Worm (Caenorhabditis elegans) whole organism, L1 larva: ENCODE data around the gene pho-5.
A peak's percentile ranks its signal among the peaks of the same experiment; 100 is the strongest.

ENCODE experiments used
- C04F5.9 ChIP-seq: sonication (generic microtip); optimal IDR thresholded peaks from 2 replicates; lab custom pipeline; 2016; ENCODE audit warnings: missing genetic modification characterization, missing compliant biosample characterization
- C16A3.4 ChIP-seq: fragments of 150-350 bp; optimal IDR thresholded peaks from 2 replicates; lab custom pipeline; 2014; ENCODE audit warnings: missing biosample characterization, missing genetic modification characterization
- aha-1 ChIP-seq: fragments of 150-350 bp; optimal IDR thresholded peaks from 2 replicates; lab custom pipeline; 2014; ENCODE audit warnings: missing biosample characterization, missing genetic modification characterization
- ama-1 ChIP-seq: fragments of 150-350 bp; optimal IDR thresholded peaks from 2 replicates; lab custom pipeline; 2014
- blmp-1 ChIP-seq: fragments of 150-350 bp; optimal IDR thresholded peaks from 2 replicates; lab custom pipeline; 2014; ENCODE audit warnings: missing biosample characterization, missing genetic modification characterization
- ceh-63 ChIP-seq: fragments of 200-800 bp; sonication (Bioruptor generic); optimal IDR thresholded peaks from 2 replicates; lab custom pipeline; 2018; ENCODE audit warnings: mild to moderate bottlenecking, missing genetic modification characterization, missing compliant biosample characterization
- ceh-8 ChIP-seq: fragments of 200-800 bp; sonication (Bioruptor generic); optimal IDR thresholded peaks from 2 replicates; lab custom pipeline; 2018; ENCODE audit warnings: mild to moderate bottlenecking, missing genetic modification characterization, moderate library complexity, missing compliant biosample characterization
- ceh-88 ChIP-seq: fragments of 200-800 bp; sonication (Bioruptor generic); IDR thresholded peaks from 2 replicates; pipeline ENCODE4 v1.3.6; 2022; ENCODE audit warnings: missing genetic modification characterization, missing compliant biosample characterization
- ceh-90 ChIP-seq: sonication (generic microtip); optimal IDR thresholded peaks from 2 replicates; lab custom pipeline; 2016; ENCODE audit warnings: missing genetic modification characterization, missing compliant biosample characterization
- ces-1 ChIP-seq: fragments of 150-350 bp; optimal IDR thresholded peaks from 2 replicates; lab custom pipeline; 2014; ENCODE audit warnings: missing biosample characterization, missing genetic modification reagents, missing genetic modification characterization
- dpl-1 ChIP-seq, 3 experiments: fragments of 150-350 bp in 2 of 3; sonication (generic microtip) in 1 of 3; optimal IDR thresholded peaks; 2 replicates each; lab custom pipeline; 2014 to 2017; ENCODE audit warnings: missing biosample characterization in 3 of 3, missing genetic modification characterization in 3 of 3, missing genetic modification reagents in 3 of 3
- dsc-1 ChIP-seq: sonication (generic microtip); optimal IDR thresholded peaks from 2 replicates; lab custom pipeline; 2016; ENCODE audit warnings: mild to moderate bottlenecking, missing genetic modification characterization, missing compliant biosample characterization
- efl-1 ChIP-seq, 4 experiments: fragments of 150-350 bp; optimal IDR thresholded peaks in 3 of 4; peaks in 1 of 4; 1 replicate in 1 of 4; 2 replicates in 3 of 4; lab custom pipeline; 2014; ENCODE audit warnings: missing biosample characterization in 2 of 4, missing genetic modification characterization in 2 of 4, missing genetic modification reagents in 2 of 4
- egl-13 ChIP-seq: sonication (generic microtip); optimal IDR thresholded peaks from 2 replicates; lab custom pipeline; 2016; ENCODE audit warnings: missing genotype, missing genetic modification reagents, missing genetic modification characterization, missing compliant biosample characterization
- egl-27 ChIP-seq, 2 experiments: fragments of 150-350 bp in 1 of 2; sonication (generic microtip); optimal IDR thresholded peaks; 3 replicates each; lab custom pipeline; 2017 to 2018; ENCODE audit warnings: missing biosample characterization in 2 of 2, missing genetic modification characterization in 2 of 2, missing genetic modification reagents in 2 of 2
- elt-3 ChIP-seq, 6 experiments: fragments of 150-350 bp in 1 of 6; sonication (generic microtip); optimal IDR thresholded peaks; 2 replicates each; lab custom pipeline; 2017 to 2018; ENCODE audit warnings: missing biosample characterization in 6 of 6, missing genetic modification characterization in 6 of 6, inconsistent platforms in 1 of 6
- ets-5 ChIP-seq: fragments of 200-800 bp; sonication (Bioruptor generic); IDR thresholded peaks from 2 replicates; pipeline ENCODE4 v1.3.6; 2022; ENCODE audit warnings: missing genetic modification characterization, missing compliant biosample characterization
- grh-1 ChIP-seq: fragments of 200-800 bp; sonication (Bioruptor generic); IDR thresholded peaks from 2 replicates; pipeline ENCODE4 v1.3.6; 2022; ENCODE audit warnings: missing genetic modification reagents, missing genetic modification characterization, missing compliant biosample characterization
- hlh-4 ChIP-seq: sonication (generic microtip); optimal IDR thresholded peaks from 2 replicates; lab custom pipeline; 2016; ENCODE audit warnings: mild to moderate bottlenecking, missing genetic modification characterization, missing compliant biosample characterization
- hpl-2 ChIP-seq: fragments of 150-350 bp; optimal IDR thresholded peaks from 2 replicates; lab custom pipeline; 2014; ENCODE audit warnings: missing biosample characterization, missing genetic modification reagents, missing genetic modification characterization
- irx-1 ChIP-seq: sonication (generic microtip); optimal IDR thresholded peaks from 2 replicates; lab custom pipeline; 2016; ENCODE audit warnings: missing genetic modification characterization, missing compliant biosample characterization
- isw-1 ChIP-seq: fragments of 200-800 bp; sonication (Bioruptor generic); IDR thresholded peaks from 2 replicates; pipeline ENCODE4 v1.3.6; 2022; ENCODE audit warnings: missing genetic modification characterization, missing compliant biosample characterization
- jun-1 ChIP-seq: fragments of 150-350 bp; optimal IDR thresholded peaks from 2 replicates; lab custom pipeline; 2014; ENCODE audit warnings: missing biosample characterization, missing genetic modification reagents, missing genetic modification characterization
- lin-14 ChIP-seq: fragments of 200-800 bp; sonication (Bioruptor generic); optimal IDR thresholded peaks from 2 replicates; lab custom pipeline; 2018; ENCODE audit warnings: mild to moderate bottlenecking, missing genetic modification characterization, moderate library complexity, missing compliant biosample characterization
- lin-15B ChIP-seq: fragments of 150-350 bp; sonication (generic microtip); optimal IDR thresholded peaks from 3 replicates; lab custom pipeline; 2014; ENCODE audit warnings: missing biosample characterization, missing genetic modification characterization
- lin-35 ChIP-seq, 2 experiments: fragments of 150-350 bp; optimal IDR thresholded peaks; 2 replicates each; lab custom pipeline; 2014; ENCODE audit warnings: missing biosample characterization in 2 of 2, missing genetic modification characterization in 2 of 2, missing genetic modification reagents in 2 of 2
- lin-39 ChIP-seq: fragments of 150-350 bp; optimal IDR thresholded peaks from 2 replicates; lab custom pipeline; 2014; ENCODE audit warnings: missing biosample characterization, missing genetic modification reagents, missing genetic modification characterization
- mef-2 ChIP-seq: fragments of 150-350 bp; optimal IDR thresholded peaks from 2 replicates; lab custom pipeline; 2014; ENCODE audit warnings: missing biosample characterization, missing genetic modification characterization
- mep-1 ChIP-seq: fragments of 150-350 bp; optimal IDR thresholded peaks from 2 replicates; lab custom pipeline; 2014; ENCODE audit warnings: missing biosample characterization, missing genetic modification characterization
- nhr-19 ChIP-seq: fragments of 200-800 bp; sonication (Bioruptor generic); conservative IDR thresholded peaks from 2 replicates; pipeline ENCODE4 v1.3.6; 2022; ENCODE audit warnings: missing genetic modification characterization, missing compliant biosample characterization
- nhr-20 ChIP-seq: sonication (generic microtip); optimal IDR thresholded peaks from 2 replicates; lab custom pipeline; 2016; ENCODE audit warnings: mild to moderate bottlenecking, missing genetic modification characterization, missing compliant biosample characterization
- nhr-47 ChIP-seq: sonication (generic microtip); optimal IDR thresholded peaks from 2 replicates; lab custom pipeline; 2016; ENCODE audit warnings: mild to moderate bottlenecking, missing genetic modification characterization, moderate library complexity, missing compliant biosample characterization
- nhr-71 ChIP-seq: sonication (generic microtip); optimal IDR thresholded peaks from 2 replicates; lab custom pipeline; 2016; ENCODE audit warnings: mild to moderate bottlenecking, missing genetic modification characterization, moderate library complexity, missing compliant biosample characterization
- nhr-76 ChIP-seq: sonication (generic microtip); optimal IDR thresholded peaks from 2 replicates; lab custom pipeline; 2017; ENCODE audit warnings: missing biosample characterization, missing genetic modification characterization
- nhr-85 ChIP-seq: sonication (generic microtip); peaks from one replicate; lab custom pipeline; 2016; ENCODE audit warnings: missing genetic modification characterization, inconsistent platforms, missing compliant biosample characterization
- nhr-90 ChIP-seq: sonication (generic microtip); optimal IDR thresholded peaks from 2 replicates; lab custom pipeline; 2016; ENCODE audit warnings: mild to moderate bottlenecking, missing genetic modification characterization, missing compliant biosample characterization; ENCODE audit not compliant: poor library complexity
- skn-1 ChIP-seq: fragments of 150-350 bp; optimal IDR thresholded peaks from 2 replicates; lab custom pipeline; 2014; ENCODE audit warnings: missing biosample characterization, missing genetic modification characterization
- snu-23 ChIP-seq: sonication (generic microtip); optimal IDR thresholded peaks from 2 replicates; lab custom pipeline; 2016; ENCODE audit warnings: missing genetic modification characterization, missing compliant biosample characterization
- sup-37 ChIP-seq: fragments of 200-800 bp; sonication (Bioruptor generic); optimal IDR thresholded peaks from 2 replicates; lab custom pipeline; 2018; ENCODE audit warnings: mild to moderate bottlenecking, missing genetic modification characterization, missing compliant biosample characterization
- tbx-2 ChIP-seq: sonication (generic microtip); optimal IDR thresholded peaks from 2 replicates; lab custom pipeline; 2016; ENCODE audit warnings: missing genetic modification characterization, missing compliant biosample characterization
- unc-130 ChIP-seq: fragments of 150-350 bp; optimal IDR thresholded peaks from 2 replicates; lab custom pipeline; 2017; ENCODE audit warnings: missing biosample characterization, missing genetic modification characterization, inconsistent platforms
- unc-86 ChIP-seq: sonication (generic microtip); optimal IDR thresholded peaks from 2 replicates; lab custom pipeline; 2016; ENCODE audit warnings: missing genetic modification characterization, missing compliant biosample characterization
- xbp-1 ChIP-seq: sonication (generic microtip); optimal IDR thresholded peaks from 2 replicates; lab custom pipeline; 2016; ENCODE audit warnings: missing genetic modification characterization, missing compliant biosample characterization
- zag-1 ChIP-seq: fragments of 150-350 bp; optimal IDR thresholded peaks from 2 replicates; lab custom pipeline; 2014; ENCODE audit warnings: missing biosample characterization, missing genetic modification characterization
- ztf-11 ChIP-seq, 2 experiments: sonication (generic microtip); optimal IDR thresholded peaks; 2 replicates each; lab custom pipeline; 2016 to 2017; ENCODE audit warnings: missing genetic modification characterization in 2 of 2, missing biosample characterization in 1 of 2, missing compliant biosample characterization in 1 of 2
- ztf-4 ChIP-seq: fragments of 150-350 bp; optimal IDR thresholded peaks from 2 replicates; lab custom pipeline; 2014; ENCODE audit warnings: missing biosample characterization, missing genetic modification characterization

Gene pho-5

ce11 chrIII:7277228-7277627 is 8.5 kb downstream of the pho-5 start, which contains the start of the genes spot-1 and B0361.11 (continued):
- no peak for TF ChIP-seq ztf-4 (tag; lab: Kevin White, UChicago)
- peak; percentile 31 for TF ChIP-seq unc-86 (tag; lab: Kevin White, UChicago)
- TF ChIP-seq lin-15B (tag; lab: Kevin White, UChicago), result peak; percentile 53
- TF ChIP-seq C04F5.9 (tag; lab: Kevin White, UChicago), result peak; percentile 31
- peak; percentile 32 for TF ChIP-seq jun-1 (tag; lab: Kevin White, UChicago)
- peak; percentile 70 for TF ChIP-seq nhr-20 (tag; lab: Kevin White, UChicago)
- no peak for TF ChIP-seq sup-37 (GFP tag; lab: Kevin White, UChicago)
- TF ChIP-seq egl-27 (tag; optimal IDR thresholded peaks at IDR 0.05; lab: Kevin White, UChicago), result no peak
- TF ChIP-seq ama-1 (lab: Kevin White, UChicago), result no peak
- TF ChIP-seq dpl-1 (GFP tag; optimal IDR thresholded peaks at IDR 0.05; lab: Kevin White, UChicago), result peak; percentile 93 to 97 (median 97)
- TF ChIP-seq lin-14 (GFP tag; lab: Kevin White, UChicago), result peak; percentile 62
- TF ChIP-seq egl-13 (tag; lab: Kevin White, UChicago), result peak; percentile 22
- TF ChIP-seq nhr-76 (tag; lab: Kevin White, UChicago), result no peak
- TF ChIP-seq hpl-2 (GFP tag; lab: Kevin White, UChicago), result no peak
- TF ChIP-seq xbp-1 (tag; lab: Kevin White, UChicago), result peak; percentile 68
- peak; percentile 52 for TF ChIP-seq nhr-90 (tag; lab: Kevin White, UChicago)
- TF ChIP-seq skn-1 (tag; lab: Kevin White, UChicago), result peak; percentile 25

- TF ChIP-seq ceh-88 (GFP tag; lab: Robert Waterston, UW), result no peak
- TF ChIP-seq ets-5, result no peak
- no peak for TF ChIP-seq xbp-1 (tag; lab: Kevin White, UChicago)
- no peak for TF ChIP-seq hlh-4 (tag; lab: Kevin White, UChicago)
- no peak for TF ChIP-seq dsc-1 (tag; lab: Kevin White, UChicago)
- no peak for TF ChIP-seq lin-35 (GFP tag; optimal IDR thresholded peaks at IDR 0.05; lab: Kevin White, UChicago)
- no peak for TF ChIP-seq ceh-90 (tag; lab: Kevin White, UChicago)
- TF ChIP-seq ceh-8 (GFP tag; lab: Kevin White, UChicago), result no peak
- no peak for TF ChIP-seq efl-1 (optimal IDR thresholded peaks at IDR 0.05; lab: Kevin White, UChicago)
- no peak for TF ChIP-seq efl-1 (GFP tag; optimal IDR thresholded peaks at IDR 0.05 in 1 of 2; lab: Kevin White, UChicago)
- TF ChIP-seq ceh-63 (GFP tag; lab: Kevin White, UChicago), result no peak
- TF ChIP-seq mep-1, result no peak
- TF ChIP-seq zag-1 (tag; lab: Kevin White, UChicago), result no peak
- TF ChIP-seq ztf-4 (tag; lab: Kevin White, UChicago), result no peak
- no peak for TF ChIP-seq ama-1 (lab: Kevin White, UChicago)
- TF ChIP-seq ces-1 (GFP tag; lab: Kevin White, UChicago), result no peak
- TF ChIP-seq mef-2 (tag; lab: Kevin White, UChicago), result no peak
- no peak for TF ChIP-seq skn-1 (tag; lab: Kevin White, UChicago)
- TF ChIP-seq, all 84 proteins: peak for 0
Observed at ce11 chrIII:7275296-7275695, 10.4 kb downstream of the pho-5 start, which contains the start of gene psd-1. Gene psd-1 (minus strand): TSS chrIII:7275396.

ce11 chrIII:7273718-7274117 is 12.0 kb downstream of the pho-5 start:
- TF ChIP-seq nhr-19 (GFP tag; lab: Robert Waterston, UW) (0 out of 2 replicates have a peak, but pooled peaks have one; percentile 28), dsc-1 (tag; lab: Kevin White, UChicago) (no peak), lin-14 (GFP tag; lab: Kevin White, UChicago) (peak; percentile 55), elt-3 (tag; optimal IDR thresholded peaks at IDR 0.05; lab: Kevin White, UChicago) (peak in 1 of 6 experiments; percentile 67), nhr-47 (tag; lab: Kevin White, UChicago) (peak; percentile 12), lin-39 (no peak), xbp-1 (tag; lab: Kevin White, UChicago) (no peak), unc-130 (tag; lab: Kevin White, UChicago) (peak; percentile 64), isw-1 (GFP tag; lab: Robert Waterston, UW) (no peak), snu-23 (GFP tag; lab: Kevin White, UChicago) (peak; percentile 34), nhr-90 (tag; lab: Kevin White, UChicago) (peak; percentile 46), mep-1 (peak; percentile 35), ztf-11 (tag; optimal IDR thresholded peaks at IDR 0.05; lab: Kevin White, UChicago) (no peak), aha-1 (tag; lab: Kevin White, UChicago) (no peak), efl-1 (optimal IDR thresholded peaks at IDR 0.05; lab: Kevin White, UChicago) (no peak), efl-1 (GFP tag; optimal IDR thresholded peaks at IDR 0.05 in 1 of 2; lab: Kevin White, UChicago) (peak in 1 of 2 experiments; percentile 72), blmp-1 (tag; lab: Kevin White, UChicago) (peak; percentile 56), nhr-85 (tag; lab: Kevin White, UChicago) (peak; percentile 82), C16A3.4 (tag; lab: Kevin White, UChicago) (no peak), grh-1 (GFP tag; lab: Robert Waterston, UW) (0 out of 2 replicates have a peak, but pooled peaks have one; percentile 28), irx-1 (tag; lab: Kevin White, UChicago) (no peak), nhr-20 (tag; lab: Kevin White, UChicago) (peak; percentile 77), lin-35 (GFP tag; optimal IDR thresholded peaks at IDR 0.05; lab: Kevin White, UChicago) (peak in 1 of 2 experiments; percentile 44), nhr-71 (peak; percentile 67), tbx-2 (tag; lab: Kevin White, UChicago) (peak; percentile 38)
